Fruit fly (Drosophila melanogaster): Measurements from ENCODE around the gene CG10512.

The CG10512 gene

DNA sequence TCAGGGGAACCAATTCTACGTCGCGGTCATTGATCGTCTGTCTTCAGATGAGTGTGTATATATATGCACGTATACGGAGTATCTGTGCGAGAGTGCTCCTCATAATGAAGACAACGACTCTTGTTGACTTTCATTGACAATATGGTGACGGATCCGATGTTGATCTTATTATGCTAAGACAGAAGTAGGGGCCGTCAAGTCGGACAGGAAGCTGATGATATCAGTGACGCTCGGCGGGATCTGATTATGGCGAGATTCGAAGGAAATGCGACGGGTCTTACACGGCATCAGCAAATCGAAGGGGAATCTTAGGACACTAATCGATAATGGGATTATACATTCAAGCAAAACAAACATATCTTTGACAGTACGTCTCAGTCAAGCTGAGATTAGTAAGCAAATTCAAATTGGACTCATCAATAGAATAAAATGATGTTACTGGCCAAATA lies 51.8 kb downstream of the CG10512 start:
- TF ChIP-seq gl (tag; optimal IDR thresholded peaks at IDR 0.05) = no peak
- TF ChIP-seq CG13204 (GFP tag; optimal IDR thresholded peaks at IDR 0.05) = no peak
- no peak for TF ChIP-seq CG8159 (tag; optimal IDR thresholded peaks at IDR 0.05)
- TF ChIP-seq EcR (GFP tag; optimal IDR thresholded peaks at IDR 0.05) = no peak
- TF ChIP-seq CG15710 (tag; optimal IDR thresholded peaks at IDR 0.05) = no peak
- no peak for TF ChIP-seq rn (GFP tag; IDR thresholded peaks at IDR 0.05)
- TF ChIP-seq CG17806 (tag; optimal IDR thresholded peaks at IDR 0.05) = no peak
- no peak for TF ChIP-seq D1 (tag; optimal IDR thresholded peaks at IDR 0.05)
- no peak for TF ChIP-seq CG8301 (tag; optimal IDR thresholded peaks at IDR 0.05)
- no peak for TF ChIP-seq Pif1A (GFP tag; optimal IDR thresholded peaks at IDR 0.05)
- TF ChIP-seq Snoo (tag; optimal IDR thresholded peaks at IDR 0.05) = no peak
- no peak for TF ChIP-seq CG12605 (GFP tag; IDR thresholded peaks at IDR 0.05)
- no peak for TF ChIP-seq CG10348 (GFP tag; IDR thresholded peaks at IDR 0.05)
- no peak for TF ChIP-seq CG32121 (GFP tag; IDR thresholded peaks at IDR 0.05)
- no peak for TF ChIP-seq fd96Ca (GFP tag; IDR thresholded peaks at IDR 0.05)
- TF ChIP-seq CG4496 (GFP tag; IDR thresholded peaks at IDR 0.05) = no peak
- no peak for TF ChIP-seq CG14655 (GFP tag; optimal IDR thresholded peaks at IDR 0.05)
- no peak for TF ChIP-seq CG34367 (tag; optimal IDR thresholded peaks at IDR 0.05)
- TF ChIP-seq CG9948 (tag; optimal IDR thresholded peaks at IDR 0.05) = no peak
- no peak for TF ChIP-seq Pif1B (GFP tag; optimal IDR thresholded peaks at IDR 0.05)

DNA sequence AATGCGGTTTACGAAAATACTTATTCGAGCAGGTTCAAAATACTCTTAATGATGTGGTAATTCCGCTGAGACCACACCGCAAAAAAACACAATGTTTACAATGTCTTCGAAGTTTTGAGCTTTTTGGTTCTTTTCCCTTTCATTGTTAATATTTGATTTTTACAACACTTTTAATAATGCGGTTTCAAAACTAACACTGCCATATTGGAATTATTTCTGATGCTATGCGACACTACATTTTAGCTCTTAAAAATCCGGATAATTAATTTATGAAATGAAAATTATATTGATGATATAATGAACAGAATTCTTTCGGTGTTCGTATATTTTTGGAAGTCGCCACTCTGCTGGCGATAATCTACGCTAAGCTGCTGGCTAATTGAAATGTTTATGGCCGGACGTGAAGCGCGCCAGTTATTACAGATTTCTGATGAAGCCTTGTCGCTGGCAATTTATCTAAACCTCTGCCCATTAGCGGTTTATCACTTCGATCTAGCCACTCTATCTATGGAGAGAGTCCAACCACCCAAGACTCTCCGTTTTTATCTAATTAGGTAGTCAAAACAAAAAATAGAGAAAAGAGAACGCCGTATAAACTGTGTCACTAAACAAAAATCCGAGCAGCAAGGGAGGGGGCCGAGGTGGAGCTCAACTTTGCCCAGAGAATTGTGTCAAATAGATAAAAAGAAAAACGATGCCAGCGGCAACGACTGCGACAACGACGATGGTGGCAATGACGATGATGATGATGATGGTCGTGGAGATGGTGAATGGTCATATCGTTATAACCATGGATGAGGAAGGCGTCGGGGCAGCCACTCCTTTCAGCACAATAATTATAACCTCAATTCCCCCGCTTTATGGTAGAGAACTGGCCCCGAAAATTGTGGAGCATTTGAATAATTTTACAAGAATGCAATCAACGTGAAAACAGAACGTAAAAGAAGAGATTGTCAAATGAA lies 53.6 kb downstream of the CG10512 start:
- no peak for TF ChIP-seq CG8301 (tag; optimal IDR thresholded peaks at IDR 0.05)
- TF ChIP-seq CG32121 (GFP tag; IDR thresholded peaks at IDR 0.05) = no peak
- TF ChIP-seq Ets98B (GFP tag; IDR thresholded peaks at IDR 0.05) = no peak
- TF ChIP-seq CG9948 (tag; optimal IDR thresholded peaks at IDR 0.05) = no peak
- no peak for TF ChIP-seq D1 (tag; optimal IDR thresholded peaks at IDR 0.05)
- TF ChIP-seq EcR (GFP tag; optimal IDR thresholded peaks at IDR 0.05) = peak; percentile 56
- no peak for TF ChIP-seq rn (GFP tag; IDR thresholded peaks at IDR 0.05)
